Fruit fly (Drosophila melanogaster): ENCODE data around the gene CG3777.

CG3777 gene

dm6 chrX:338123-338527 lies 58.6 kb downstream of the CG3777 start (continued):
- TF ChIP-seq Met (GFP tag; optimal IDR thresholded peaks at IDR 0.05): no peak
- peak; percentile 42 for TF ChIP-seq CG9139 (GFP tag; optimal IDR thresholded peaks at IDR 0.05)
- peak; percentile 33 for TF ChIP-seq CG7368 (GFP tag; optimal IDR thresholded peaks at IDR 0.05)
- TF ChIP-seq net (GFP tag; optimal IDR thresholded peaks at IDR 0.05): peak; percentile 32
- peak; percentile 63 for TF ChIP-seq Ets96B (tag; optimal IDR thresholded peaks at IDR 0.05)
- peak; percentile 24 for TF ChIP-seq CG10669 (GFP tag; optimal IDR thresholded peaks at IDR 0.05)
- no peak for TF ChIP-seq CG11902 (GFP tag; optimal IDR thresholded peaks at IDR 0.05)

dm6 chrX:339866-340571 lies 60.5 kb downstream of the CG3777 start:
- TF ChIP-seq Eip75B (GFP tag; optimal IDR thresholded peaks at IDR 0.05) (peak; percentile 54), CG11294 (GFP tag; IDR thresholded peaks at IDR 0.05) (no peak), Hr4 (GFP tag; optimal IDR thresholded peaks at IDR 0.05) (peak; percentile 47), salr (GFP tag; optimal IDR thresholded peaks at IDR 0.05) (no peak), CG10631 (GFP tag; optimal IDR thresholded peaks at IDR 0.05) (no peak), Hr39 (GFP tag; optimal IDR thresholded peaks at IDR 0.05) (peak; percentile 17), Hr38 (GFP tag; optimal IDR thresholded peaks at IDR 0.05) (no peak), eg (GFP tag; IDR thresholded peaks at IDR 0.05) (0 out of 3 replicates have a peak, but pooled peaks have one; percentile 24), CG8119 (GFP tag; IDR thresholded peaks at IDR 0.05) (peak; percentile 49; the same call in 1 of the 3 replicates), pdm3 (GFP tag; optimal IDR thresholded peaks at IDR 0.05) (peak; percentile 53), acj6 (GFP tag; optimal IDR thresholded peaks at IDR 0.05) (peak; percentile 47), Eip78C (GFP tag) (peak; percentile 86), achi (GFP tag; optimal IDR thresholded peaks at IDR 0.05) (peak; percentile 48), OdsH (GFP tag; optimal IDR thresholded peaks at IDR 0.05) (peak; percentile 43), vri (GFP tag; optimal IDR thresholded peaks at IDR 0.05) (no peak), CG32006 (GFP tag; optimal IDR thresholded peaks at IDR 0.05) (peak; percentile 38), CG3032 (tag; optimal IDR thresholded peaks at IDR 0.05) (peak; percentile 10), fkh (GFP tag; optimal IDR thresholded peaks at IDR 0.05) (no peak), CG16779 (tag; optimal IDR thresholded peaks at IDR 0.05) (no peak), Met (GFP tag; optimal IDR thresholded peaks at IDR 0.05) (peak; percentile 29), CG7368 (GFP tag; optimal IDR thresholded peaks at IDR 0.05) (no peak), CG11902 (GFP tag; optimal IDR thresholded peaks at IDR 0.05) (peak; percentile 13), dac (GFP tag; optimal IDR thresholded peaks at IDR 0.05) (no peak), net (GFP tag; optimal IDR thresholded peaks at IDR 0.05) (peak; percentile 29), esn (GFP tag; optimal IDR thresholded peaks at IDR 0.05) (peak; percentile 31), CG34406 (GFP tag; optimal IDR thresholded peaks at IDR 0.05) (peak; percentile 31), fd85E (GFP tag; optimal IDR thresholded peaks at IDR 0.05) (no peak), CG9139 (GFP tag; optimal IDR thresholded peaks at IDR 0.05) (no peak), Blimp-1 (GFP tag; optimal IDR thresholded peaks at IDR 0.05) (no peak), cyc (GFP tag; optimal IDR thresholded peaks at IDR 0.05) (peak; percentile 18), CG4318 (GFP tag; optimal IDR thresholded peaks at IDR 0.05) (no peak), CG3919 (GFP tag; optimal IDR thresholded peaks at IDR 0.05) (peak; percentile 66), Sox102F (GFP tag; optimal IDR thresholded peaks at IDR 0.05) (peak; percentile 17), CG6276 (GFP tag; optimal IDR thresholded peaks at IDR 0.05) (peak; percentile 24), CG8632 (GFP tag; optimal IDR thresholded peaks at IDR 0.05) (peak; percentile 53), Sox14 (GFP tag; optimal IDR thresholded peaks at IDR 0.05) (peak; percentile 12), CG6808 (GFP tag; optimal IDR thresholded peaks at IDR 0.05) (no peak), svp (GFP tag) (peak; percentile 68), ss (GFP tag; optimal IDR thresholded peaks at IDR 0.05) (peak in 1 of 2 experiments; percentile 12), lz (GFP tag; optimal IDR thresholded peaks at IDR 0.05) (peak; percentile 27), CG6163 (GFP tag; IDR thresholded peaks at IDR 0.05) (peak; percentile 59; the same call in 2 of the 3 replicates), dsx (GFP tag; optimal IDR thresholded peaks at IDR 0.05; ENCODE audit: poor library complexity, severe bottlenecking) (no peak), CG10669 (GFP tag; optimal IDR thresholded peaks at IDR 0.05) (peak; percentile 1), CG6792 (GFP tag; optimal IDR thresholded peaks at IDR 0.05) (peak; percentile 53), CG31627 (GFP tag; optimal IDR thresholded peaks at IDR 0.05) (peak; percentile 33), CG1621 (tag; optimal IDR thresholded peaks at IDR 0.05) (no peak), Ets96B (tag; optimal IDR thresholded peaks at IDR 0.05) (peak; percentile 3)
